Worm (Caenorhabditis elegans): ENCODE data around the gene clec-45.

ce11 chrV:7675904-7676303 lies 38.0 kb downstream of the clec-45 start, which contains the start of gene C12D5.3:
- no peak for TF ChIP-seq dao-5 (tag; optimal IDR thresholded peaks at IDR 0.05)
- no peak for TF ChIP-seq him-1 (tag; optimal IDR thresholded peaks at IDR 0.05)
- no peak for TF ChIP-seq W03F9.2 (tag; optimal IDR thresholded peaks at IDR 0.05)
